Fruit fly (Drosophila melanogaster): ENCODE results near the gene bocks.
A peak's percentile ranks its signal among the peaks of the same experiment; 100 is the strongest.

Gene bocks

dm6 chr3R:9559413-9560014 is 31.3 kb downstream of the bocks start, which contains the start of the genes AP-1mu and MBD-like (continued):
- TF ChIP-seq CG10147 (GFP tag; optimal IDR thresholded peaks at IDR 0.05), result peak; percentile 46
- peak; percentile 85 for TF ChIP-seq lilli (GFP tag; optimal IDR thresholded peaks at IDR 0.05)
- peak; percentile 39 for TF ChIP-seq Side (GFP tag; optimal IDR thresholded peaks at IDR 0.05)
- peak; percentile 70 for TF ChIP-seq ind (GFP tag; optimal IDR thresholded peaks at IDR 0.05)
- peak; percentile 47; the same call in 2 of the 3 replicates for TF ChIP-seq B-H1 (GFP tag; IDR thresholded peaks at IDR 0.05)
- TF ChIP-seq HLH3B (GFP tag; IDR thresholded peaks at IDR 0.05), result peak; percentile 40; the same call in 1 of the 2 replicates
- TF ChIP-seq CG18764 (GFP tag; optimal IDR thresholded peaks at IDR 0.05), result peak; percentile 28
- 0 out of 2 replicates have a peak, but pooled peaks have one; percentile 38 for TF ChIP-seq sna (GFP tag; IDR thresholded peaks at IDR 0.05; ENCODE audit: partially characterized antibody)
- peak; percentile 11 for TF ChIP-seq CG13894 (tag; optimal IDR thresholded peaks at IDR 0.05)
- 0 out of 3 replicates have a peak, but pooled peaks have one; percentile 18 for TF ChIP-seq H15 (GFP tag; IDR thresholded peaks at IDR 0.05)
- 0 out of 3 replicates have a peak, but pooled peaks have one; percentile 41 for TF ChIP-seq ci (GFP tag; IDR thresholded peaks at IDR 0.05)
- TF ChIP-seq CG13775 (GFP tag; optimal IDR thresholded peaks at IDR 0.05), result peak; percentile 79
- TF ChIP-seq jumu (GFP tag; optimal IDR thresholded peaks at IDR 0.05), result peak; percentile 69
- 0 out of 2 replicates have a peak, but pooled peaks have one; percentile 52 for TF ChIP-seq toy (GFP tag; IDR thresholded peaks at IDR 0.05)
- TF ChIP-seq Oli (tag; optimal IDR thresholded peaks at IDR 0.05), result peak; percentile 42
- peak; percentile 54 for TF ChIP-seq Ssrp (tag; optimal IDR thresholded peaks at IDR 0.05)
- peak; percentile 60 for TF ChIP-seq sob (GFP tag; IDR thresholded peaks at IDR 0.05)
- TF ChIP-seq MBD-R2 (GFP tag; IDR thresholded peaks at IDR 0.05), result peak; percentile 81
- peak; percentile 70 for TF ChIP-seq CHES-1-like (GFP tag; optimal IDR thresholded peaks at IDR 0.05)
- TF ChIP-seq lab (GFP tag; optimal IDR thresholded peaks at IDR 0.05), result peak; percentile 61
- peak; percentile 76 for TF ChIP-seq Max (GFP tag; optimal IDR thresholded peaks at IDR 0.05)
- peak; percentile 35; the same call in 1 of the 2 replicates for TF ChIP-seq CG10366 (GFP tag; IDR thresholded peaks at IDR 0.05)
- TF ChIP-seq ham (GFP tag; IDR thresholded peaks at IDR 0.05), result no peak
- TF ChIP-seq CG8290 (GFP tag; optimal IDR thresholded peaks at IDR 0.05), result peak; percentile 58
- no peak for TF ChIP-seq CG8290 (tag; optimal IDR thresholded peaks at IDR 0.05)
- no peak for TF ChIP-seq CG12219 (GFP tag; optimal IDR thresholded peaks at IDR 0.05)
- TF ChIP-seq Lhr (GFP tag; optimal IDR thresholded peaks at IDR 0.05), result peak; percentile 66
- peak; percentile 63 for TF ChIP-seq CG8924 (tag; optimal IDR thresholded peaks at IDR 0.05)
- TF ChIP-seq CG13296 (GFP tag; optimal IDR thresholded peaks at IDR 0.05), result peak; percentile 31
- peak; percentile 72 for TF ChIP-seq Mad (GFP tag; optimal IDR thresholded peaks at IDR 0.05)
- peak; percentile 21 for TF ChIP-seq CG4328 (GFP tag; optimal IDR thresholded peaks at IDR 0.05)
- TF ChIP-seq PHDP (tag; optimal IDR thresholded peaks at IDR 0.05), result peak; percentile 55
- peak; percentile 72 for TF ChIP-seq CG9727 (GFP tag; optimal IDR thresholded peaks at IDR 0.05)
- no peak for TF ChIP-seq gsb (GFP tag; IDR thresholded peaks at IDR 0.05)
- no peak for TF ChIP-seq CkIIα-i1 (GFP tag; IDR thresholded peaks at IDR 0.05)
- TF ChIP-seq Rfx (GFP tag; IDR thresholded peaks at IDR 0.05), result peak; percentile 76
- TF ChIP-seq CG12236 (GFP tag; optimal IDR thresholded peaks at IDR 0.05), result peak; percentile 30
- peak; percentile 11 for TF ChIP-seq CG1529 (GFP tag; optimal IDR thresholded peaks at IDR 0.05)
- peak; percentile 2 for TF ChIP-seq CG31388 (GFP tag; optimal IDR thresholded peaks at IDR 0.05)
- peak; percentile 7; the same call in 1 of the 2 replicates for TF ChIP-seq onecut (GFP tag; IDR thresholded peaks at IDR 0.05)
- TF ChIP-seq lov (optimal IDR thresholded peaks at IDR 0.05), result no peak
- TF ChIP-seq lov (GFP tag; IDR thresholded peaks at IDR 0.05), result no peak
- peak; percentile 59 to 83 for TF ChIP-seq Pdp1 (GFP tag; optimal IDR thresholded peaks at IDR 0.05)
- no peak for TF ChIP-seq eve (GFP tag; optimal IDR thresholded peaks at IDR 0.05)
- TF ChIP-seq maf-S (GFP tag; optimal IDR thresholded peaks at IDR 0.05), result peak; percentile 63
- TF ChIP-seq pum (GFP tag; optimal IDR thresholded peaks at IDR 0.05), result peak; percentile 57
- no peak for TF ChIP-seq otp (GFP tag; IDR thresholded peaks at IDR 0.05)
- TF ChIP-seq Doc3 (GFP tag; IDR thresholded peaks at IDR 0.05; ENCODE audit: partially characterized antibody), result no peak
- TF ChIP-seq CG30403 (GFP tag; optimal IDR thresholded peaks at IDR 0.05), result peak; percentile 83
- TF ChIP-seq Spps (tag; optimal IDR thresholded peaks at IDR 0.05), result no peak
- no peak for TF ChIP-seq CG4707 (GFP tag; optimal IDR thresholded peaks at IDR 0.05)

Measured in whole organism, embryonic.